Worm (Caenorhabditis elegans): ENCODE results near the gene F22F1.3.

DNA sequence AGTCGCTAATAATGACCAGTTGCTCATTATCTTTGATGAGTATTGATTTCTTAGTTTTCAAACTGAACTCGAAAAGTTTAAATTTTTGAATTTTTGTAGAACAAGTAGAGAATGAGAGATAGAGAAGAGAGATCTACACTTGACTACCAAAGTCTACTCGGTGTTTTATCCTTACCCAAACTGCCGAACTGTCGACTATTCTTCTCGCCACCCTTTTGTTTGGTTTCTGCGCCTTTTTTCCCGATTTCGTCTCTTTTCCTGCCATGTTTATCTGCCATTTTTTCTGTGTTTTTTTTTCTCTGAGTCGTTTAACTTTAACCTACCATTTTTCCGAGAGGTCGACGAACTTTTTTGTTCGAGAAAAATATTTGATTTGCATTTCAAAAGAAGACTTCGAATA is 39.7 kb downstream of the F22F1.3 start, which contains the start of gene C02B8.12:
- TF ChIP-seq him-1 (tag; optimal IDR thresholded peaks at IDR 0.05) (no peak), C06A6.2 (GFP tag; conservative IDR thresholded peaks at IDR 0.05) (no peak), nhr-90 (tag; optimal IDR thresholded peaks at IDR 0.05) (no peak), lin-54 (GFP tag; optimal IDR thresholded peaks at IDR 0.05) (no peak), ceh-40 (GFP tag; IDR thresholded peaks at IDR 0.05) (no peak), efl-1 (GFP tag; optimal IDR thresholded peaks at IDR 0.05) (no peak), dpl-1 (GFP tag; optimal IDR thresholded peaks at IDR 0.05) (no peak), hsf-1 (GFP tag; IDR thresholded peaks at IDR 0.05) (no peak), fkh-3 (tag; optimal IDR thresholded peaks at IDR 0.05) (no peak), B0019.2 (GFP tag; conservative IDR thresholded peaks at IDR 0.05) (no peak), lsy-27 (tag; optimal IDR thresholded peaks at IDR 0.05; ENCODE audit: borderline replicate concordance, insufficient read depth) (no peak), madf-8 (GFP tag; conservative IDR thresholded peaks at IDR 0.05) (no peak), ets-4 (GFP tag; optimal IDR thresholded peaks at IDR 0.05) (no peak)
